Fruit fly (Drosophila melanogaster): ENCODE measurements around the gene CG17572.

CG17572 gene

DNA sequence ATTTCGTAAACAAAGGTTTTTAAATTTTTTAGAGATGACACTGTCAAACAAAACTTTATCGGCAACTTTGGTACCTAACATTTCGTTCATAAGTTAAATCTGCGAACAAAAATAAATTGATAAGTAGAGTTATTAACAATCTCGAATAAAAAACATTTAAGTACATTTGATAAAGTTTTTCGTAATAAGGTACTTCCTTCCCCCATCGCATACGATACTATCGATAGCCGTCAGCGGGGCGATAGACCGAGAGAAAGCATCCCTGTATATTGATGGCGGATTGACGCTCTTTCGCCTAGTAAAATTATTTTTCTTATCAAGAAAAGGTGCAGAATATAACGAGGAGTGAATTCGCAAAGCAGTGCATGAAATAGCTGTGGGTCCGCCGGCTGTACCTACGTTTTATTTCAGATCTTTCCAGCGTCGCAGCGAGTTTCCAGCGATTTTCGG lies 28.8 kb downstream of the CG17572 start, which contains the start of the genes Ttc19 and Acn (continued):
- TF ChIP-seq fd59A (GFP tag; optimal IDR thresholded peaks at IDR 0.05): peak; percentile 27
- peak; percentile 78 for TF ChIP-seq net (GFP tag; optimal IDR thresholded peaks at IDR 0.05)
- TF ChIP-seq CG34406 (GFP tag; optimal IDR thresholded peaks at IDR 0.05): peak; percentile 80
- peak; percentile 81 for TF ChIP-seq acj6 (GFP tag; optimal IDR thresholded peaks at IDR 0.05)
- TF ChIP-seq CG8319 (GFP tag; optimal IDR thresholded peaks at IDR 0.05): peak; percentile 53
- peak; percentile 88 for TF ChIP-seq vri (GFP tag; optimal IDR thresholded peaks at IDR 0.05)
- no peak for TF ChIP-seq spab (GFP tag; optimal IDR thresholded peaks at IDR 0.05)
- no peak for TF ChIP-seq ss (GFP tag; optimal IDR thresholded peaks at IDR 0.05)
- TF ChIP-seq Eip75B (GFP tag; optimal IDR thresholded peaks at IDR 0.05): peak; percentile 86
- peak; percentile 91 for TF ChIP-seq Sox14 (GFP tag; optimal IDR thresholded peaks at IDR 0.05)
- no peak for TF ChIP-seq CG9139 (GFP tag; optimal IDR thresholded peaks at IDR 0.05)
- TF ChIP-seq CG32006 (GFP tag; optimal IDR thresholded peaks at IDR 0.05): peak; percentile 74
- TF ChIP-seq CG11762 (GFP tag; optimal IDR thresholded peaks at IDR 0.05; ENCODE audit: insufficient read depth): peak; percentile 72
- peak in 1 of 2 experiments; percentile 27 for TF ChIP-seq salr (GFP tag; optimal IDR thresholded peaks at IDR 0.05)
- TF ChIP-seq CG11902 (GFP tag; optimal IDR thresholded peaks at IDR 0.05): peak; percentile 55
- peak; percentile 52 for TF ChIP-seq CG1621 (tag; optimal IDR thresholded peaks at IDR 0.05)
- no peak for TF ChIP-seq Hr38 (GFP tag; optimal IDR thresholded peaks at IDR 0.05)
- peak; percentile 79 for TF ChIP-seq CG3919 (GFP tag; optimal IDR thresholded peaks at IDR 0.05)
- peak; percentile 73 for TF ChIP-seq CG6792 (GFP tag; optimal IDR thresholded peaks at IDR 0.05)
- TF ChIP-seq dsx (GFP tag; optimal IDR thresholded peaks at IDR 0.05; ENCODE audit: poor library complexity, severe bottlenecking): peak; percentile 65
- TF ChIP-seq Sox15 (GFP tag; optimal IDR thresholded peaks at IDR 0.05): peak; percentile 60
- TF ChIP-seq Hr4 (GFP tag; optimal IDR thresholded peaks at IDR 0.05): peak; percentile 87
- peak; percentile 90 for TF ChIP-seq esn (GFP tag; optimal IDR thresholded peaks at IDR 0.05)
- TF ChIP-seq Eip93F (GFP tag; optimal IDR thresholded peaks at IDR 0.05): no peak
- no peak for TF ChIP-seq CG6854 (GFP tag; optimal IDR thresholded peaks at IDR 0.05)
- peak; percentile 82 for TF ChIP-seq CG3032 (tag; optimal IDR thresholded peaks at IDR 0.05)
- TF ChIP-seq CG4318 (GFP tag; optimal IDR thresholded peaks at IDR 0.05): no peak

DNA sequence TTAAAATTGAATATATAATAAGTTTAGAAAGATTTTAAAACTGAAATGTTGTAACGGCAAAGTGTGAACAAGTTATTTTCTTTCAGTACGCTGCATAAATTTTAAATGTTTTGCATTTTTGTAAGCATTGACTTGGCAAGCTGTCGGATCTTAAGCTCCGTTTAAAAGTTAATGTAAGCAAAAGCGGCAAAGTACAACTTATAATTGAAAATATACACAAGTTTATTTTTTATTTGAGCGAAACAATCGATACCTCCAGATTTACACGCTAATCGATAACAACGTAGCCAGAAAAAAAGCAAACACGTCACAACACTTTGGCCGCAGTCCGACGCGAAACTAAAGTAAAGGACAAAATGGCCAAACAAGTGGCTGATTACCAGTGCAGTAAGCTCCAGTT lies 32.4 kb downstream of the CG17572 start, which contains the start of gene Catsup:
Gene Catsup (plus strand): TSS at position 273 of the 400 bp plus-strand sequence.
- TF ChIP-seq CG3919 (GFP tag; optimal IDR thresholded peaks at IDR 0.05) (no peak), fd85E (GFP tag; optimal IDR thresholded peaks at IDR 0.05) (no peak), Eip78C (GFP tag) (peak; percentile 37), eg (GFP tag; IDR thresholded peaks at IDR 0.05) (no peak)

DNA sequence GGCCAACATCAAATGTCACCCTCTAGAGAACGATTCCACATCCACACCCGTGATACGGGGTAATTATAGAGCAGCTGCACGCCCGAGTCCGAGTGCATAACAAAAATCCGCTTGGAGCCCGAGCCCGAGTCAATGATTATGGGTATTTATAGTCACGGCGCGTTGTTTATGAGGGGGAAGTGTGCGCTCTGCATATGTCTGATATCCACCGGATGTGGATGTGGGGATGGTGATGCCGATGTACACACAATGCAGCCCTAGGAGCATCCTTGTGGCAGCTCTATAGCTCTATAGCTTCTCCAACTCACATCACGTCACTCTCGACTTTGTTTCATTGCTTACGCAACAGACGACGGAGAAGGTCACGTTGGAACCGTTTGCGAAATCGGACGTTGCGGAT lies 36.5 kb downstream of the CG17572 start:
- TF ChIP-seq Eip78C (GFP tag): peak; percentile 35
- TF ChIP-seq CG4318 (GFP tag; optimal IDR thresholded peaks at IDR 0.05): no peak
- TF ChIP-seq net (GFP tag; optimal IDR thresholded peaks at IDR 0.05): peak; percentile 4

DNA sequence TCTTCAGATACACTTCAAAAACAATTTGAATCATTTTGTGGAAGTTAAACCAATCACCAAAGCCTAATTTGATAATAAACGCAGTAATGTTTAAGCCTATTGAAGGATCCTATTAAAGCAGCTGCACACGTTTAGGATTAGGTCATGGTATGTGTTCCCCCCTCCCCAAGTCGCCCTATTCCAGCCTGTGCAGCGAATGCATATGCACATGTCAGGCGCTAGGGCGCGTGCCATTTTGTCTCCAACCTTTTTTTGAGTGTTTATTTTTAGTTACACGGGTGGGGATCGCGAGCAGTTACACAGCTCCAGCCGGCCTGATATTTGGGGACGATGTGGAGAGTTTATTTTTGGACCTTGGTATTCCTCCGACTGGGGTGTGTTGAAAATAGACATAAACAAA lies 36.9 kb downstream of the CG17572 start:
- TF ChIP-seq CG3032 (tag; optimal IDR thresholded peaks at IDR 0.05) (no peak), Eip78C (GFP tag) (peak; percentile 58)

DNA sequence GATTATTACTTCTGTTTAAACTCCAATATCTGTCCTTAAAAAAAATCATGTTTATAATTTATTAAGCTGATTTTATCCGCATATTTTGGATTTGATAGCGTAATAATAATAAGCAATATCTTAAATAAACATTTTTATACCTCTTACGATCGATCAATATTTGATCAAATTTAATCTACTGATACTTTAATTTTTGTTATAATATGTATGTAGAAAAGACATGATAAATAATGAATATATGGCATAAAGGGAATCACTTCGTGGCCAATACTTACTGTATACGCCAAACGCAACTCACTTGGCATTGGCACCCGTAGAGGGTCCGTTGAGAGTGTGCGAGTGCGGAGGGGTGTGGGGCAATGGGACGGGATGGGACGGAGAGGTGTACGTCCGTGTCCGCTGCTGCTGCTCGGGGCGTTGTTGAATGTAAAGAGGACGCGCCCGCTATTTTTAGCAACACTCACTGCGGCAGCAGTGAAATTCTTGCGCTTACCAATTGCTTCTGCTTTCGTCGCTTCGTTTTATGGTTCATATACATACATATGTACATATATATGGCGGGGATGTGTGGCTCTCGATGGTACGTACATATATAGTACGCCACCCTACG lies 37.7 kb downstream of the CG17572 start:
- TF ChIP-seq Eip78C (GFP tag) (peak; percentile 82), CG6163 (GFP tag; IDR thresholded peaks at IDR 0.05) (no peak), CG8632 (GFP tag; optimal IDR thresholded peaks at IDR 0.05) (peak; percentile 14), CG11294 (GFP tag; IDR thresholded peaks at IDR 0.05) (no peak), ss (GFP tag; optimal IDR thresholded peaks at IDR 0.05) (peak in 1 of 2 experiments; percentile 7), CG15336 (GFP tag; IDR thresholded peaks at IDR 0.05) (no peak), achi (GFP tag; optimal IDR thresholded peaks at IDR 0.05) (peak; percentile 8), pdm3 (GFP tag; optimal IDR thresholded peaks at IDR 0.05) (peak; percentile 31), Hr39 (GFP tag; optimal IDR thresholded peaks at IDR 0.05) (no peak), lz (GFP tag; optimal IDR thresholded peaks at IDR 0.05) (no peak), Lpt (GFP tag; optimal IDR thresholded peaks at IDR 0.05) (peak; percentile 51), Eip75B (GFP tag; optimal IDR thresholded peaks at IDR 0.05) (no peak), acj6 (GFP tag; optimal IDR thresholded peaks at IDR 0.05) (peak; percentile 10), CG34406 (GFP tag; optimal IDR thresholded peaks at IDR 0.05) (no peak), net (GFP tag; optimal IDR thresholded peaks at IDR 0.05) (no peak), svp (GFP tag) (peak; percentile 54), CG1621 (tag; optimal IDR thresholded peaks at IDR 0.05) (peak; percentile 48), esn (GFP tag; optimal IDR thresholded peaks at IDR 0.05) (peak; percentile 14), Gug (GFP tag; IDR thresholded peaks at IDR 0.05) (no peak), CG3919 (GFP tag; optimal IDR thresholded peaks at IDR 0.05) (peak; percentile 11), CG32006 (GFP tag; optimal IDR thresholded peaks at IDR 0.05) (peak; percentile 34), CG6276 (GFP tag; optimal IDR thresholded peaks at IDR 0.05) (peak; percentile 1)

Data from whole organism, prepupa.